Worm (Caenorhabditis elegans) whole organism, L1 larva: Measurements from ENCODE around the gene str-68.
"Not testable (repeated sequence)": the region's sequence is repeated elsewhere in the genome, so short reads cannot be mapped to it uniquely, and the experiment has no call there.

Source experiments
- C04F5.9 ChIP-seq: sonication (generic microtip); optimal IDR thresholded peaks from 2 replicates; lab custom pipeline; 2016; ENCODE audit warnings: missing genetic modification characterization, missing compliant biosample characterization
- alr-1 ChIP-seq: fragments of 200-800 bp; sonication (Bioruptor generic); optimal IDR thresholded peaks from 2 replicates; lab custom pipeline; 2018; ENCODE audit warnings: borderline replicate concordance, mild to moderate bottlenecking, missing genetic modification characterization, missing compliant biosample characterization
- aly-2 ChIP-seq: fragments of 150-350 bp; optimal IDR thresholded peaks from 2 replicates; lab custom pipeline; 2014; ENCODE audit warnings: missing biosample characterization, missing genetic modification characterization
- ceh-88 ChIP-seq: fragments of 200-800 bp; sonication (Bioruptor generic); IDR thresholded peaks from 2 replicates; pipeline ENCODE4 v1.3.6; 2022; ENCODE audit warnings: missing genetic modification characterization, missing compliant biosample characterization
- ceh-90 ChIP-seq: sonication (generic microtip); optimal IDR thresholded peaks from 2 replicates; lab custom pipeline; 2016; ENCODE audit warnings: missing genetic modification characterization, missing compliant biosample characterization
- efl-3 ChIP-seq: fragments of 200-800 bp; sonication (Bioruptor generic); optimal IDR thresholded peaks from 2 replicates; lab custom pipeline; 2018; ENCODE audit warnings: mild to moderate bottlenecking, missing genetic modification characterization, missing compliant biosample characterization
- egl-27 ChIP-seq, 2 experiments: fragments of 150-350 bp in 1 of 2; sonication (generic microtip); optimal IDR thresholded peaks; 3 replicates each; lab custom pipeline; 2017 to 2018; ENCODE audit warnings: missing biosample characterization in 2 of 2, missing genetic modification characterization in 2 of 2, missing genetic modification reagents in 2 of 2
- ets-5 ChIP-seq: fragments of 200-800 bp; sonication (Bioruptor generic); IDR thresholded peaks from 2 replicates; pipeline ENCODE4 v1.3.6; 2022; ENCODE audit warnings: missing genetic modification characterization, missing compliant biosample characterization
- fkh-8 ChIP-seq: sonication (generic microtip); optimal IDR thresholded peaks from 2 replicates; lab custom pipeline; 2016; ENCODE audit warnings: mild to moderate bottlenecking, missing genetic modification characterization, missing compliant biosample characterization
- fos-1 ChIP-seq: fragments of 150-350 bp; optimal IDR thresholded peaks from 2 replicates; lab custom pipeline; 2014; ENCODE audit warnings: missing biosample characterization, missing genetic modification characterization
- hlh-17 ChIP-seq: fragments of 200-800 bp; sonication (Bioruptor generic); optimal IDR thresholded peaks from 2 replicates; lab custom pipeline; 2018; ENCODE audit warnings: missing genetic modification characterization, mild to moderate bottlenecking, missing compliant biosample characterization, moderate library complexity, borderline replicate concordance
- hlh-4 ChIP-seq: sonication (generic microtip); optimal IDR thresholded peaks from 2 replicates; lab custom pipeline; 2016; ENCODE audit warnings: mild to moderate bottlenecking, missing genetic modification characterization, missing compliant biosample characterization
- jun-1 ChIP-seq: fragments of 150-350 bp; optimal IDR thresholded peaks from 2 replicates; lab custom pipeline; 2014; ENCODE audit warnings: missing biosample characterization, missing genetic modification reagents, missing genetic modification characterization
- lin-13 ChIP-seq: fragments of 150-350 bp; optimal IDR thresholded peaks from 2 replicates; lab custom pipeline; 2014; ENCODE audit warnings: missing biosample characterization, missing genetic modification reagents, missing genetic modification characterization
- lin-14 ChIP-seq: fragments of 200-800 bp; sonication (Bioruptor generic); optimal IDR thresholded peaks from 2 replicates; lab custom pipeline; 2018; ENCODE audit warnings: mild to moderate bottlenecking, missing genetic modification characterization, moderate library complexity, missing compliant biosample characterization
- lin-15B ChIP-seq: fragments of 150-350 bp; sonication (generic microtip); optimal IDR thresholded peaks from 3 replicates; lab custom pipeline; 2014; ENCODE audit warnings: missing biosample characterization, missing genetic modification characterization
- lin-35 ChIP-seq, 2 experiments: fragments of 150-350 bp; optimal IDR thresholded peaks; 2 replicates each; lab custom pipeline; 2014; ENCODE audit warnings: missing biosample characterization in 2 of 2, missing genetic modification characterization in 2 of 2, missing genetic modification reagents in 2 of 2
- nhr-11 ChIP-seq: fragments of 150-350 bp; optimal IDR thresholded peaks from 2 replicates; lab custom pipeline; 2014; ENCODE audit warnings: missing biosample characterization, missing genetic modification characterization
- nhr-237 ChIP-seq: fragments of 150-350 bp; optimal IDR thresholded peaks from 2 replicates; lab custom pipeline; 2014; ENCODE audit warnings: missing biosample characterization, missing genetic modification characterization
- nhr-28 ChIP-seq: fragments of 150-350 bp; optimal IDR thresholded peaks from 2 replicates; lab custom pipeline; 2014; ENCODE audit warnings: missing biosample characterization, missing genetic modification characterization
- nhr-77 ChIP-seq: fragments of 150-350 bp; optimal IDR thresholded peaks from 2 replicates; lab custom pipeline; 2014; ENCODE audit warnings: missing biosample characterization, missing genetic modification characterization
- nhr-85 ChIP-seq: sonication (generic microtip); peaks from one replicate; lab custom pipeline; 2016; ENCODE audit warnings: missing genetic modification characterization, inconsistent platforms, missing compliant biosample characterization
- tlp-1 ChIP-seq: fragments of 150-350 bp; optimal IDR thresholded peaks from 2 replicates; lab custom pipeline; 2014; ENCODE audit warnings: missing biosample characterization, missing genetic modification characterization
- unc-98 ChIP-seq: fragments of 200-800 bp; sonication (Bioruptor generic); IDR thresholded peaks from 2 replicates; pipeline ENCODE4 v1.3.6; 2022; ENCODE audit warnings: missing genetic modification characterization, missing compliant biosample characterization
- vab-15 ChIP-seq: sonication (generic microtip); optimal IDR thresholded peaks from 2 replicates; lab custom pipeline; 2017; ENCODE audit warnings: missing genotype, mild to moderate bottlenecking, missing genetic modification characterization, missing compliant biosample characterization

Gene str-68

DNA sequence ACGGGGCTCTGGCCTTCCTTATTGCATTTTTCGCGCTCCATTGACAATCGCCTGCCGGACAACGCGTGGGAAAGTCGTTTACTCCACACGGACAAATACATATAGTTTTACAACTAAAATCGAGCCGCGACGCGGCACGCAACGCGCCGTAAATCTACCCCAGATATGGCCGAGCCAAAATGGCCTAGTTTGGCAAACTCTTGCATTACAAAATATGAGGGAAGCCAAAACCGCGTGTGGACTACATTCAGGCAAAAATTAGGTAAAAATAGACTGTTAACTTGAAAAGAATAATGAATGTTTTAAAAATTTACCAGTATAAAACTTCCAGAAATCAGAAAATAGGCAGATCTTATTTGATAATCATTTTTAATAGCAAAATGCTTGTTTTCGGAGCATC lies 42.9 kb downstream of the str-68 start, which contains the start of gene srt-16:
Gene srt-16 (minus strand): TSS at position 101 of the 400 bp plus-strand sequence.
- not testable (repeated sequence) for TF ChIP-seq vab-15; fkh-8 (tag; lab: Kevin White, UChicago); nhr-77 (tag; lab: Kevin White, UChicago)

DNA sequence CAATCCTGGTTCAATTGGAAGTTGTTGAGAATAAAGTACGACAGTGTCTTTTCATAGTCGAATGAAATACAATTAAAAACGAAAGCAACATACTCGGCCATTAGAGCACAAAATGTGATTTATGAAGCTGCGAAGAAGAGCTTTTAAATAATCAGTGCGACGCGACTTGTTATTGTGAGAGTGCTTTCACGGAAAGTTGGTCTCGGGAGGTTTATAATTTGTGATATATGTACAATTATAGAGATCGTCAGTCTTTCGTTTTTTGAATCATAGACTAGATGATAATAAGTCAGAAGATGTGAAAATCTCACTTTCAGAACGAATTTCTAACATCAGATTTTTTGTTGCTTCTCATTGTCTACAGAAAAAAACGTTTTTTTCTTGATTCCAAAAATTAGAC lies 45.3 kb downstream of the str-68 start, which contains the start of gene srt-15:
Gene srt-15 (minus strand): TSS at position 101 of the 400 bp plus-strand sequence.
- TF ChIP-seq hlh-17 (GFP tag; lab: Kevin White, UChicago): no peak
- no peak for TF ChIP-seq lin-13 (GFP tag; lab: Kevin White, UChicago)
- no peak for TF ChIP-seq lin-14 (GFP tag; lab: Kevin White, UChicago)
- TF ChIP-seq efl-3 (GFP tag; lab: Kevin White, UChicago): no peak
- no peak for TF ChIP-seq fos-1 (tag; lab: Kevin White, UChicago)
- TF ChIP-seq tlp-1 (tag; lab: Kevin White, UChicago): no peak
- TF ChIP-seq, all 84 proteins: peak for 0

DNA sequence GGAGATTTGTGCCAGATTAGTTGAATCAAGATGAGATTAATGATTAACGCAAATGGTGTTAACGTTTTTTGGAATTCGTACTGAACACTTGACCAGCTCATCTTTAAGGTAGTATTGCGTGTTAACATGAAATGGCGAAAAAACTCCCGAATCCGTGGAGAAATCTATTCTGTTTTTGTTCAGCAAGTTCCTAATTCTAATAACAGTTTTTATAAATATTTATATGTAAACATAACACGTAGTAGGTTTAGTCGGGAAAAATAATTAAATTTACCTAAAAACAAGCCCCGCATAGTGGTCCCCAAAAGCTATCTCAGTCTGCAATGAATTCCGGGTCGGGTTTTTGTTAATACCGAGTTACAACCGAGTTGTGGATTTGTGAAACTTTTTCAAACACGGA lies 48.4 kb downstream of the str-68 start, which contains the start of gene str-244:
Gene str-244 (minus strand): TSS at position 101 of the 400 bp plus-strand sequence.
- no peak for TF ChIP-seq ceh-90
- TF ChIP-seq egl-27 (tag; optimal IDR thresholded peaks at IDR 0.05; lab: Kevin White, UChicago): no peak
- TF ChIP-seq lin-35 (GFP tag; optimal IDR thresholded peaks at IDR 0.05; lab: Kevin White, UChicago): no peak
- no peak for TF ChIP-seq alr-1 (tag; lab: Kevin White, UChicago)
- no peak for TF ChIP-seq hlh-4
- no peak for TF ChIP-seq tlp-1 (tag; lab: Kevin White, UChicago)
- TF ChIP-seq aly-2 (tag; lab: Kevin White, UChicago): no peak
- TF ChIP-seq nhr-11 (tag; lab: Kevin White, UChicago): no peak
- TF ChIP-seq C04F5.9: no peak
- TF ChIP-seq nhr-85 (tag; lab: Kevin White, UChicago): no peak
- no peak for TF ChIP-seq ceh-88 (GFP tag; lab: Robert Waterston, UW)
- TF ChIP-seq nhr-237 (tag; lab: Kevin White, UChicago): no peak
- TF ChIP-seq ets-5 (GFP tag; lab: Robert Waterston, UW): no peak
- TF ChIP-seq jun-1 (tag; lab: Kevin White, UChicago): no peak
- no peak for TF ChIP-seq lin-15B (tag; lab: Kevin White, UChicago)
- no peak for TF ChIP-seq nhr-28 (tag; lab: Kevin White, UChicago)
- TF ChIP-seq unc-98 (GFP tag; lab: Robert Waterston, UW): no peak
